Worm (Caenorhabditis elegans) whole organism, young adult: Measurements from ENCODE around the gene C28C12.1.

Experiments used
- B0261.1 ChIP-seq: sonication (generic microtip); optimal IDR thresholded peaks from 2 replicates; lab custom pipeline; 2016; ENCODE audit warnings: mild to moderate bottlenecking, missing genetic modification characterization, moderate library complexity, missing compliant biosample characterization
- F37B4.10 ChIP-seq: fragments of 200-800 bp; sonication (Bioruptor generic); IDR thresholded peaks from 2 replicates; pipeline ENCODE4 v1.3.6; 2022; ENCODE audit warnings: missing genetic modification characterization, missing compliant biosample characterization
- F57A8.1 ChIP-seq: fragments of 200-800 bp; sonication (Bioruptor generic); optimal IDR thresholded peaks from 2 replicates; lab custom pipeline; 2018; ENCODE audit warnings: mild to moderate bottlenecking, missing genetic modification characterization, moderate library complexity, missing compliant biosample characterization
- Y95B8A.8 ChIP-seq: fragments of 200-800 bp; sonication (Bioruptor generic); IDR thresholded peaks from 2 replicates; pipeline ENCODE4 v1.3.6; 2022; ENCODE audit warnings: missing genetic modification reagents, missing genetic modification characterization, missing compliant biosample characterization
- ama-1 ChIP-seq, 3 experiments: fragments of 150-350 bp in 1 of 3; sonication (generic microtip) in 2 of 3; optimal IDR thresholded peaks; 2 replicates each; lab custom pipeline; 2014 to 2018; ENCODE audit warnings: missing biosample characterization in 2 of 3, missing genetic modification characterization in 2 of 3, missing genetic modification reagents in 2 of 3
- ceh-100 ChIP-seq: fragments of 200-800 bp; sonication (Bioruptor generic); IDR thresholded peaks from 2 replicates; pipeline ENCODE4 v1.3.6; 2022; ENCODE audit warnings: missing genetic modification reagents, missing genetic modification characterization, missing compliant biosample characterization
- lin-26 ChIP-seq: fragments of 200-800 bp; sonication (Bioruptor generic); IDR thresholded peaks from 2 replicates; pipeline ENCODE4 v1.3.6; 2022; ENCODE audit warnings: missing genetic modification reagents, missing genetic modification characterization, missing compliant biosample characterization
- pha-4 ChIP-seq: fragments of 150-350 bp; sonication (generic microtip); optimal IDR thresholded peaks from 2 replicates; lab custom pipeline; 2014; ENCODE audit warnings: missing biosample characterization, missing genetic modification reagents, missing genetic modification characterization
- snpc-4 ChIP-seq, 5 experiments: fragments of 150-350 bp in 1 of 5; sonication (generic microtip) in 4 of 5; optimal IDR thresholded peaks; 2 replicates each; lab custom pipeline; 2014 to 2018; ENCODE audit warnings: missing genetic modification characterization in 5 of 5, missing biosample characterization in 3 of 5, antibody characterized with exemption in 2 of 5, mild to moderate bottlenecking in 2 of 5, missing compliant biosample characterization in 2 of 5, missing genotype in 2 of 5, moderate library complexity in 2 of 5, missing genetic modification reagents in 1 of 5
- unc-62 ChIP-seq: fragments of 150-350 bp; optimal IDR thresholded peaks from 2 replicates; lab custom pipeline; 2014; ENCODE audit warnings: missing biosample characterization, missing genetic modification reagents, missing genetic modification characterization

DNA sequence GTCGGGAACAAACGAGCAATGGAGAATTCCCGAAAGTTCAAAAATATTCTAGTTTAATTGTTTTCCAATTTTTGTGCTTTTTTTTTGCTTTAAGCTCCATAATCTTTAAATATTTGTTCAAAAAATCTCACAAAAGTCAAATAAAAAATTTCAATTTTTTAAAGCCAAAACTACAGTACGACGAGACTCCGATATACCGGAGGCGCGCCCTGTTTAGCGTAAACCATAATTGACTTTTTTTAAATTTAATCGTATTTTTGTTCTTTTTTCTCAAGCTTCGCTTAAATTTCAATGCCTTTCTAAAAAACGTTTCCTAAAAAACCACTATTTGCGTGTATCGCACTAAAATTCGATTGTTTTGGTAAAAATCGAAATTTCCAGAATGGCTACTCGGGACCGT, 44.6 kb upstream of the C28C12.1 start, which contains the start of gene syx-4:
- no peak for TF ChIP-seq ceh-100 (GFP tag; lab: Robert Waterston, UW)
- no peak for TF ChIP-seq ama-1 (optimal IDR thresholded peaks at IDR 0.05; lab: Kevin White, UChicago)
- no peak for TF ChIP-seq ama-1 (GFP tag; optimal IDR thresholded peaks at IDR 0.05; lab: Kevin White, UChicago)
- no peak for TF ChIP-seq B0261.1 (tag; lab: Kevin White, UChicago)
- TF ChIP-seq lin-26: no peak
- no peak for TF ChIP-seq snpc-4 (GFP tag; optimal IDR thresholded peaks at IDR 0.05; lab: Kevin White, UChicago)
- TF ChIP-seq snpc-4 (tag; optimal IDR thresholded peaks at IDR 0.05; lab: Kevin White, UChicago): no peak
- TF ChIP-seq F37B4.10 (GFP tag; lab: Robert Waterston, UW): no peak
- no peak for TF ChIP-seq Y95B8A.8 (GFP tag; lab: Robert Waterston, UW)
- no peak for TF ChIP-seq F57A8.1
- no peak for TF ChIP-seq pha-4 (tag; lab: Kevin White, UChicago)
- TF ChIP-seq unc-62 (GFP tag; lab: Kevin White, UChicago): no peak
